Fruit fly (Drosophila melanogaster) whole organism, prepupa: Measurements from ENCODE around the gene CG10365.

Experiments used
- CG10631 ChIP-seq: fragments of 200-800 bp; sonication (Bioruptor generic); optimal IDR thresholded peaks from 2 replicates; lab custom pipeline; 2016; ENCODE audit warnings: missing biosample characterization, missing genetic modification characterization
- CG11294 ChIP-seq: fragments of 200-800 bp; sonication (Bioruptor generic); IDR thresholded peaks from 2 replicates; pipeline ENCODE4 v1.3.6; 2022; ENCODE audit warnings: missing biosample characterization, missing genetic modification characterization
- CG11762 ChIP-seq: fragments of 200-800 bp; sonication (Bioruptor generic); optimal IDR thresholded peaks from 3 replicates; lab custom pipeline; 2016; ENCODE audit warnings: missing biosample characterization, missing genetic modification characterization; ENCODE audit not compliant: insufficient read depth
- CG15336 ChIP-seq: fragments of 200-800 bp; sonication (Bioruptor generic); IDR thresholded peaks from 2 replicates; pipeline ENCODE4 v1.3.6; 2022; ENCODE audit warnings: missing biosample characterization, missing genetic modification characterization
- CG1621 ChIP-seq: fragments of 200-800 bp; sonication (Bioruptor generic); optimal IDR thresholded peaks from 3 replicates; lab custom pipeline; 2018; ENCODE audit warnings: missing biosample characterization, mild to moderate bottlenecking, missing genetic modification characterization
- CG16779 ChIP-seq: fragments of 200-800 bp; sonication (Bioruptor generic); optimal IDR thresholded peaks from 3 replicates; lab custom pipeline; 2017; ENCODE audit warnings: missing biosample characterization, mild to moderate bottlenecking, missing genetic modification characterization
- CG3032 ChIP-seq: fragments of 200-800 bp; optimal IDR thresholded peaks from 2 replicates; lab custom pipeline; 2019; ENCODE audit warnings: missing biosample characterization, mild to moderate bottlenecking, missing genetic modification characterization, moderate library complexity
- CG34406 ChIP-seq: fragments of 200-800 bp; sonication (Bioruptor generic); optimal IDR thresholded peaks from 3 replicates; lab custom pipeline; 2016; ENCODE audit warnings: missing biosample characterization, missing genetic modification characterization
- CG3919 ChIP-seq: fragments of 200-800 bp; sonication (Bioruptor generic); optimal IDR thresholded peaks from 3 replicates; lab custom pipeline; 2016; ENCODE audit warnings: missing biosample characterization, missing genetic modification characterization
- CG4318 ChIP-seq: fragments of 200-800 bp; sonication (Bioruptor generic); optimal IDR thresholded peaks from 3 replicates; lab custom pipeline; 2017; ENCODE audit warnings: missing biosample characterization, mild to moderate bottlenecking, missing genetic modification characterization
- CG6163 ChIP-seq: fragments of 200-800 bp; sonication (Bioruptor generic); IDR thresholded peaks from 3 replicates; pipeline ENCODE4 v1.3.6; 2022; ENCODE audit warnings: missing biosample characterization, missing genetic modification characterization
- CG6792 ChIP-seq: fragments of 200-800 bp; sonication (Bioruptor generic); optimal IDR thresholded peaks from 3 replicates; lab custom pipeline; 2016; ENCODE audit warnings: missing biosample characterization, missing genetic modification characterization
- CG6808 ChIP-seq: fragments of 200-800 bp; sonication (Bioruptor generic); optimal IDR thresholded peaks from 3 replicates; lab custom pipeline; 2017; ENCODE audit warnings: missing biosample characterization, missing genetic modification characterization, mild to moderate bottlenecking, moderate library complexity, missing genetic modification reagents
- CG7368 ChIP-seq: fragments of 200-800 bp; sonication (Bioruptor generic); optimal IDR thresholded peaks from 3 replicates; lab custom pipeline; 2016; ENCODE audit warnings: missing biosample characterization, missing genetic modification characterization
- CG8119 ChIP-seq: fragments of 200-800 bp; sonication (Bioruptor generic); IDR thresholded peaks from 3 replicates; pipeline ENCODE4 v1.3.6; 2022; ENCODE audit warnings: missing biosample characterization, missing genetic modification characterization
- CG8319 ChIP-seq: fragments of 200-800 bp; sonication (Bioruptor generic); optimal IDR thresholded peaks from 3 replicates; lab custom pipeline; 2016; ENCODE audit warnings: missing biosample characterization, missing genetic modification characterization
- CG8632 ChIP-seq: fragments of 200-800 bp; sonication (Bioruptor generic); optimal IDR thresholded peaks from 3 replicates; lab custom pipeline; 2016; ENCODE audit warnings: missing biosample characterization, missing genetic modification characterization
- Eip75B ChIP-seq: fragments of 200-800 bp; sonication (Bioruptor generic); optimal IDR thresholded peaks from 3 replicates; lab custom pipeline; 2016; ENCODE audit warnings: missing biosample characterization, missing genetic modification characterization
- Eip78C ChIP-seq: fragments of 200-800 bp; sonication (Bioruptor generic); peaks from one replicate; lab custom pipeline; 2016; ENCODE audit warnings: missing biosample characterization, missing genetic modification characterization
- Eip93F ChIP-seq: fragments of 200-800 bp; sonication (Bioruptor generic); optimal IDR thresholded peaks from 2 replicates; lab custom pipeline; 2016; ENCODE audit warnings: missing biosample characterization, mild to moderate bottlenecking, missing genetic modification characterization
- Ets21C ChIP-seq: fragments of 200-800 bp; sonication (Bioruptor generic); optimal IDR thresholded peaks from 3 replicates; lab custom pipeline; 2016; ENCODE audit warnings: missing biosample characterization, missing genetic modification characterization
- Ets96B ChIP-seq: fragments of 200-800 bp; optimal IDR thresholded peaks from 2 replicates; lab custom pipeline; 2019; ENCODE audit warnings: missing biosample characterization, mild to moderate bottlenecking, missing genetic modification characterization, moderate library complexity
- Gug ChIP-seq: fragments of 200-800 bp; sonication (Bioruptor generic); IDR thresholded peaks from 2 replicates; pipeline ENCODE4 v1.3.6; 2022; ENCODE audit warnings: missing biosample characterization, missing genetic modification characterization
- Hr38 ChIP-seq: sonication (Bioruptor generic); optimal IDR thresholded peaks from 2 replicates; lab custom pipeline; 2016; ENCODE audit warnings: missing biosample characterization, missing genetic modification characterization
- Hr39 ChIP-seq: fragments of 200-800 bp; sonication (Bioruptor generic); optimal IDR thresholded peaks from 2 replicates; lab custom pipeline; 2016; ENCODE audit warnings: missing biosample characterization, missing genetic modification characterization
- Hr4 ChIP-seq: fragments of 200-800 bp; sonication (Bioruptor generic); optimal IDR thresholded peaks from 3 replicates; lab custom pipeline; 2016; ENCODE audit warnings: missing biosample characterization, missing genetic modification characterization
- Met ChIP-seq: fragments of 200-800 bp; sonication (Bioruptor generic); optimal IDR thresholded peaks from 3 replicates; lab custom pipeline; 2016; ENCODE audit warnings: missing biosample characterization, missing genetic modification characterization
- Smox ChIP-seq: fragments of 200-800 bp; sonication (Bioruptor generic); optimal IDR thresholded peaks from 3 replicates; lab custom pipeline; 2016; ENCODE audit warnings: missing biosample characterization, missing genetic modification characterization
- Sox102F ChIP-seq: fragments of 200-800 bp; sonication (Bioruptor generic); optimal IDR thresholded peaks from 2 replicates; lab custom pipeline; 2016; ENCODE audit warnings: missing biosample characterization, mild to moderate bottlenecking, missing genetic modification characterization
- Sox14 ChIP-seq: fragments of 200-800 bp; sonication (Bioruptor generic); optimal IDR thresholded peaks from 3 replicates; lab custom pipeline; 2016; ENCODE audit warnings: missing biosample characterization, missing genetic modification characterization
- achi ChIP-seq: fragments of 200-800 bp; sonication (Bioruptor generic); optimal IDR thresholded peaks from 3 replicates; lab custom pipeline; 2016; ENCODE audit warnings: missing biosample characterization, missing genetic modification characterization
- acj6 ChIP-seq: fragments of 200-800 bp; sonication (Bioruptor generic); optimal IDR thresholded peaks from 3 replicates; lab custom pipeline; 2016; ENCODE audit warnings: missing biosample characterization, missing genetic modification characterization
- fkh ChIP-seq: fragments of 200-800 bp; sonication (Bioruptor generic); optimal IDR thresholded peaks from 3 replicates; lab custom pipeline; 2017; ENCODE audit warnings: missing biosample characterization, mild to moderate bottlenecking, missing genetic modification characterization, moderate library complexity
- lz ChIP-seq: fragments of 200-800 bp; sonication (Bioruptor generic); optimal IDR thresholded peaks from 3 replicates; lab custom pipeline; 2016; ENCODE audit warnings: missing biosample characterization, missing genetic modification characterization
- net ChIP-seq: fragments of 200-800 bp; sonication (Bioruptor generic); optimal IDR thresholded peaks from 3 replicates; lab custom pipeline; 2016; ENCODE audit warnings: missing biosample characterization, missing genetic modification characterization
- pdm3 ChIP-seq: fragments of 200-800 bp; sonication (Bioruptor generic); optimal IDR thresholded peaks from 3 replicates; lab custom pipeline; 2016; ENCODE audit warnings: missing biosample characterization, missing genetic modification characterization
- spab ChIP-seq: fragments of 200-800 bp; sonication (Bioruptor generic); optimal IDR thresholded peaks from 2 replicates; lab custom pipeline; 2017; ENCODE audit warnings: missing biosample characterization, mild to moderate bottlenecking, missing genetic modification characterization, missing genetic modification reagents
- ss ChIP-seq, 2 experiments: fragments of 200-800 bp; sonication (Bioruptor generic); optimal IDR thresholded peaks; 2 replicates in 1 of 2; 3 replicates in 1 of 2; lab custom pipeline; 2017 to 2018; ENCODE audit warnings: mild to moderate bottlenecking in 2 of 2, missing biosample characterization in 2 of 2, missing genetic modification characterization in 2 of 2, moderate library complexity in 1 of 2
- svp ChIP-seq: fragments of 200-800 bp; sonication (Bioruptor generic); peaks from one replicate; lab custom pipeline; 2016; ENCODE audit warnings: missing biosample characterization, missing genetic modification characterization
- topi ChIP-seq: fragments of 200-800 bp; sonication (Bioruptor generic); optimal IDR thresholded peaks from 3 replicates; lab custom pipeline; 2016; ENCODE audit warnings: missing biosample characterization, missing genetic modification characterization

Gene CG10365

dm6 chr3R:23704383-23705033, 18.6 kb upstream of the CG10365 start, which contains the start of gene Gba1b (continued):
- TF ChIP-seq spab (GFP tag; lab: Kevin White, UChicago) (no peak), Gug (no peak), CG3032 (tag; lab: Kevin White, UChicago) (no peak), CG3919 (no peak), Eip93F (GFP tag; lab: Kevin White, UChicago) (no peak), CG10631 (GFP tag; lab: Kevin White, UChicago) (no peak), achi (GFP tag; lab: Kevin White, UChicago) (no peak), ss (GFP tag; optimal IDR thresholded peaks at IDR 0.05; lab: Kevin White, UChicago) (no peak)

- no peak for TF ChIP-seq Gug
- no peak for TF ChIP-seq CG11762 (GFP tag; lab: Kevin White, UChicago)
- TF ChIP-seq CG6163 (GFP tag; lab: Robert Waterston, UW) = 0 out of 3 replicates have a peak, but pooled peaks have one; percentile 16
- TF ChIP-seq topi (GFP tag; lab: Kevin White, UChicago) = no peak
- TF ChIP-seq CG3032 (tag; lab: Kevin White, UChicago) = no peak
- TF ChIP-seq CG10631 (GFP tag; lab: Kevin White, UChicago) = no peak
- no peak for TF ChIP-seq CG6808 (GFP tag; lab: Kevin White, UChicago)
- TF ChIP-seq svp = peak; percentile 54
- TF ChIP-seq, all 60 proteins: peak for 2
These were observed 13.5 kb upstream of the CG10365 start, which contains the start of gene CG10301 for dm6 chr3R:23709508-23710208. Gene CG10301 (plus strand): TSS chr3R:23710158.

- TF ChIP-seq CG34406 (GFP tag; lab: Kevin White, UChicago) = no peak
- TF ChIP-seq svp = peak; percentile 41
- no peak for TF ChIP-seq CG1621
- TF ChIP-seq CG8119 (GFP tag; lab: Robert Waterston, UW) = no peak
- no peak for TF ChIP-seq CG3919
- TF ChIP-seq CG15336 = no peak
- TF ChIP-seq Eip78C (GFP tag; lab: Kevin White, UChicago) = no peak
- TF ChIP-seq lz (GFP tag; lab: Kevin White, UChicago) = no peak
- TF ChIP-seq CG3032 (tag; lab: Kevin White, UChicago) = no peak
These were observed 11.9 kb upstream of the CG10365 start, which contains the start of gene CG10300 for dm6 chr3R:23711195-23711594. Gene CG10300 (plus strand): TSS chr3R:23711527.

- TF ChIP-seq CG3032 (tag; lab: Kevin White, UChicago) = peak; percentile 29
- peak; percentile 90 for TF ChIP-seq Met (GFP tag; lab: Kevin White, UChicago)
- peak; percentile 57 for TF ChIP-seq CG11762 (GFP tag; lab: Kevin White, UChicago)
- TF ChIP-seq Hr4 (GFP tag; lab: Kevin White, UChicago) = peak; percentile 65
- TF ChIP-seq topi (GFP tag; lab: Kevin White, UChicago) = peak; percentile 88
- TF ChIP-seq Sox102F (GFP tag; lab: Kevin White, UChicago) = peak; percentile 82
- peak; percentile 82 for TF ChIP-seq CG34406 (GFP tag; lab: Kevin White, UChicago)
- peak; percentile 85 for TF ChIP-seq acj6 (GFP tag; lab: Kevin White, UChicago)
- no peak for TF ChIP-seq Hr38 (GFP tag; lab: Kevin White, UChicago)
- TF ChIP-seq CG8632 (GFP tag; lab: Kevin White, UChicago) = peak; percentile 77
- no peak for TF ChIP-seq Eip78C (GFP tag; lab: Kevin White, UChicago)
- peak; percentile 85 for TF ChIP-seq Smox (GFP tag; lab: Kevin White, UChicago)
- no peak for TF ChIP-seq CG11294
- TF ChIP-seq CG8319 = peak; percentile 21
- peak; percentile 56 for TF ChIP-seq Gug
- peak; percentile 64 for TF ChIP-seq CG6808 (GFP tag; lab: Kevin White, UChicago)
- TF ChIP-seq CG7368 = peak; percentile 56
- peak; percentile 63 for TF ChIP-seq spab (GFP tag; lab: Kevin White, UChicago)
- peak; percentile 51 for TF ChIP-seq Ets96B (tag; lab: Kevin White, UChicago)
- peak; percentile 84 for TF ChIP-seq Sox14 (GFP tag; lab: Kevin White, UChicago)
- no peak for TF ChIP-seq fkh (GFP tag; lab: Kevin White, UChicago)
- TF ChIP-seq Eip75B (GFP tag; lab: Kevin White, UChicago) = peak; percentile 85
- TF ChIP-seq CG6163 (GFP tag; lab: Robert Waterston, UW) = peak; percentile 70
- TF ChIP-seq CG6792 (GFP tag; lab: Kevin White, UChicago) = peak; percentile 85
- peak; percentile 63 for TF ChIP-seq CG8119 (GFP tag; lab: Robert Waterston, UW)
- TF ChIP-seq CG4318 = no peak
- peak; percentile 88 for TF ChIP-seq lz (GFP tag; lab: Kevin White, UChicago)
- TF ChIP-seq CG16779 = no peak
- peak; percentile 85 for TF ChIP-seq Ets21C (GFP tag; lab: Kevin White, UChicago)
- peak; percentile 79 for TF ChIP-seq achi (GFP tag; lab: Kevin White, UChicago)
- TF ChIP-seq pdm3 (GFP tag; lab: Kevin White, UChicago) = peak; percentile 79
- TF ChIP-seq CG15336 = peak; percentile 61
- peak; percentile 91 for TF ChIP-seq Hr39 (GFP tag; lab: Kevin White, UChicago)
- TF ChIP-seq CG3919 = peak; percentile 69
- TF ChIP-seq net (GFP tag; lab: Kevin White, UChicago) = peak; percentile 67
These were observed 9.2 kb upstream of the CG10365 start for dm6 chr3R:23713901-23714300.
